Fruit fly (Drosophila melanogaster): ENCODE data around the gene CG42762.

DNA sequence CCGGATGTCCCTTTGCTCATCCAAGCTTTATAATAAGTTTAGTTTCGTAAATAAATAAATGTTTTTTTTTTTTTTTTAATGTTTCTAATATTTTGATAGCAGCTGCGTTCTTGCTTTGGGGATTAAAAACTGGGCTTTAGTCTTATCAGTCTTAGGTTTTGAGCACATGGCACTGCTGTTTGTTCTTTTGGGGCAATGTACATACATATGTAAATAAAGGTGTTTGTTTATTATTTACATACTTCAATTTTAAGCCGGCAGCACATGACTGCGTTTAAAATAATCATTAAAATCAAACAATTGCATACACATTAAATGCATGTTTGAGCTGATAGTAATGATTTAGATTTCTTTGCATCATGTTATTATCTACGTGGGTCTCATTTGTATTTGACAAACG lies 20.4 kb upstream of the CG42762 start:
- TF ChIP-seq psq (GFP tag; optimal IDR thresholded peaks at IDR 0.05) (peak; percentile 41), CG32264 (GFP tag; optimal IDR thresholded peaks at IDR 0.05) (no peak), lola (GFP tag; optimal IDR thresholded peaks at IDR 0.05) (no peak), Hr78 (GFP tag; optimal IDR thresholded peaks at IDR 0.05) (no peak), Mio (GFP tag; optimal IDR thresholded peaks at IDR 0.05) (no peak), Hr83 (GFP tag; optimal IDR thresholded peaks at IDR 0.05; ENCODE audit: poor library complexity, severe bottlenecking) (peak; percentile 96)
